Fruit fly (Drosophila melanogaster) whole organism, embryonic: ENCODE data around the gene CBP.

Experiments
- B-H1 ChIP-seq: fragments of 200-800 bp; sonication (Bioruptor generic); IDR thresholded peaks from 3 replicates; pipeline ENCODE4 v1.3.6; 2022; ENCODE audit warnings: missing biosample characterization, missing genetic modification characterization
- Bteb2 ChIP-seq: fragments of 200-800 bp; sonication (Bioruptor generic); optimal IDR thresholded peaks from 2 replicates; lab custom pipeline; 2016; ENCODE audit warnings: missing biosample characterization, missing genetic modification characterization
- CG11456 ChIP-seq: fragments of 200-800 bp; sonication (Bioruptor generic); IDR thresholded peaks from 3 replicates; pipeline ENCODE4 v1.3.6; 2022; ENCODE audit warnings: missing biosample characterization, missing genetic modification characterization
- CG16779 ChIP-seq: fragments of 200-800 bp; sonication (Bioruptor generic); IDR thresholded peaks from 2 replicates; pipeline ENCODE4 v1.3.6; 2022; ENCODE audit warnings: missing biosample characterization, missing genetic modification characterization
- CG18262 ChIP-seq: fragments of 200-800 bp; optimal IDR thresholded peaks from 3 replicates; lab custom pipeline; 2019; ENCODE audit warnings: missing biosample characterization, mild to moderate bottlenecking, missing genetic modification characterization, moderate library complexity
- CG18619 ChIP-seq: fragments of 200-800 bp; sonication (Bioruptor generic); optimal IDR thresholded peaks from 3 replicates; lab custom pipeline; 2017; ENCODE audit warnings: missing biosample characterization, mild to moderate bottlenecking, missing genetic modification characterization
- CG33213 ChIP-seq: fragments of 200-800 bp; sonication (Bioruptor generic); optimal IDR thresholded peaks from 3 replicates; lab custom pipeline; 2016; ENCODE audit warnings: missing biosample characterization, missing genetic modification characterization
- CG34376 ChIP-seq: fragments of 200-800 bp; sonication (Bioruptor generic); optimal IDR thresholded peaks from 2 replicates; lab custom pipeline; 2018; ENCODE audit warnings: missing biosample characterization, mild to moderate bottlenecking, missing genetic modification characterization
- CG4282 ChIP-seq: fragments of 200-800 bp; sonication (Bioruptor generic); optimal IDR thresholded peaks from 2 replicates; lab custom pipeline; 2016; ENCODE audit warnings: missing biosample characterization, missing genetic modification characterization
- CG4707 ChIP-seq: fragments of 200-800 bp; sonication (Bioruptor generic); optimal IDR thresholded peaks from 2 replicates; lab custom pipeline; 2018; ENCODE audit warnings: missing biosample characterization, mild to moderate bottlenecking, missing genetic modification characterization, moderate library complexity
- CG5953 ChIP-seq: fragments of 200-800 bp; sonication (Bioruptor generic); IDR thresholded peaks from 2 replicates; pipeline ENCODE4 v1.3.6; 2022; ENCODE audit warnings: missing biosample characterization, missing genetic modification characterization
- CG6791 ChIP-seq: fragments of 200-800 bp; sonication (Bioruptor generic); IDR thresholded peaks from 3 replicates; pipeline ENCODE4 v1.3.6; 2022; ENCODE audit warnings: missing biosample characterization, missing genetic modification characterization; ENCODE audit not compliant: partially characterized antibody
- CG8089 ChIP-seq: fragments of 200-800 bp; sonication (Bioruptor generic); optimal IDR thresholded peaks from 3 replicates; lab custom pipeline; 2016; ENCODE audit warnings: missing biosample characterization, missing genetic modification characterization
- CG9437 ChIP-seq: fragments of 200-800 bp; sonication (Bioruptor generic); optimal IDR thresholded peaks from 2 replicates; lab custom pipeline; 2018; ENCODE audit warnings: missing biosample characterization, mild to moderate bottlenecking, missing genetic modification characterization
- CG9609 ChIP-seq: fragments of 200-800 bp; sonication (Bioruptor generic); optimal IDR thresholded peaks from 3 replicates; lab custom pipeline; 2016; ENCODE audit warnings: missing biosample characterization, missing genetic modification characterization
- CoRest ChIP-seq: fragments of 200-800 bp; sonication (Bioruptor generic); optimal IDR thresholded peaks from 3 replicates; lab custom pipeline; 2018; ENCODE audit warnings: missing biosample characterization, mild to moderate bottlenecking, missing genetic modification characterization, moderate library complexity
- Dek ChIP-seq: fragments of 200-800 bp; sonication (Bioruptor generic); optimal IDR thresholded peaks from 3 replicates; lab custom pipeline; 2019; ENCODE audit warnings: missing biosample characterization, mild to moderate bottlenecking, missing genetic modification characterization, moderate library complexity
- Dll ChIP-seq: fragments of 200-800 bp; sonication (Bioruptor generic); IDR thresholded peaks from 4 replicates; pipeline ENCODE4 v1.3.6; 2022; ENCODE audit warnings: missing biosample characterization, missing genetic modification characterization; ENCODE audit not compliant: partially characterized antibody
- Elba2 ChIP-seq: fragments of 200-800 bp; sonication (Bioruptor generic); optimal IDR thresholded peaks from 3 replicates; lab custom pipeline; 2016; ENCODE audit warnings: missing biosample characterization, missing genetic modification characterization
- Ets65A ChIP-seq: fragments of 200-800 bp; sonication (Bioruptor generic); peaks from one replicate; lab custom pipeline; 2016; ENCODE audit warnings: missing biosample characterization, missing genetic modification characterization
- HLH54F ChIP-seq: fragments of 200-800 bp; sonication (Bioruptor generic); optimal IDR thresholded peaks from 3 replicates; lab custom pipeline; 2016; ENCODE audit warnings: missing biosample characterization, missing genetic modification characterization
- HmgZ ChIP-seq: fragments of 200-800 bp; sonication (Bioruptor generic); optimal IDR thresholded peaks from 2 replicates; lab custom pipeline; 2018; ENCODE audit warnings: missing biosample characterization, mild to moderate bottlenecking, missing genetic modification characterization
- Ptx1 ChIP-seq: fragments of 200-800 bp; sonication (Bioruptor generic); IDR thresholded peaks from 2 replicates; pipeline ENCODE4 v1.3.6; 2022; ENCODE audit warnings: missing biosample characterization, missing genetic modification characterization
- Tbp ChIP-seq: fragments of >200 bp; optimal IDR thresholded peaks from 2 replicates; lab custom pipeline; 2018; ENCODE audit warnings: missing biosample characterization, missing genetic modification characterization
- bcd ChIP-seq: fragments of 200-800 bp; sonication (Bioruptor generic); optimal IDR thresholded peaks from 2 replicates; lab custom pipeline; 2017; ENCODE audit warnings: missing biosample characterization, mild to moderate bottlenecking, missing genetic modification characterization
- chinmo ChIP-seq: fragments of 200-800 bp; sonication (Bioruptor generic); IDR thresholded peaks from 4 replicates; pipeline ENCODE4 v1.3.6; 2022; ENCODE audit warnings: missing biosample characterization, missing genetic modification characterization; ENCODE audit not compliant: partially characterized antibody
- ci ChIP-seq: fragments of 200-800 bp; sonication (Bioruptor generic); IDR thresholded peaks from 3 replicates; pipeline ENCODE4 v1.3.6; 2022; ENCODE audit warnings: missing biosample characterization, missing genetic modification characterization
- corto ChIP-seq: fragments of 200-800 bp; sonication (Bioruptor generic); optimal IDR thresholded peaks from 2 replicates; lab custom pipeline; 2016; ENCODE audit warnings: missing biosample characterization, mild to moderate bottlenecking, missing genetic modification characterization, moderate library complexity
- crol ChIP-seq: fragments of 200-800 bp; sonication (Bioruptor generic); IDR thresholded peaks from 2 replicates; pipeline ENCODE4 v1.3.6; 2022; ENCODE audit warnings: missing biosample characterization, missing genetic modification characterization
- dm ChIP-seq: fragments of 200-800 bp; sonication (Bioruptor generic); optimal IDR thresholded peaks from 3 replicates; lab custom pipeline; 2016; ENCODE audit warnings: missing biosample characterization, missing genetic modification characterization
- dmrt11E ChIP-seq: fragments of 200-800 bp; sonication (Bioruptor generic); optimal IDR thresholded peaks from 3 replicates; lab custom pipeline; 2018; ENCODE audit warnings: missing biosample characterization, mild to moderate bottlenecking, missing genetic modification characterization, moderate library complexity
- dysf ChIP-seq: fragments of 200-800 bp; sonication (Bioruptor generic); IDR thresholded peaks from 3 replicates; pipeline ENCODE4 v1.3.6; 2022; ENCODE audit warnings: missing biosample characterization, missing genetic modification characterization
- ems ChIP-seq: fragments of 200-800 bp; sonication (Bioruptor generic); optimal IDR thresholded peaks from 3 replicates; lab custom pipeline; 2016; ENCODE audit warnings: missing biosample characterization, missing genetic modification characterization
- gem ChIP-seq: fragments of 200-800 bp; sonication (Bioruptor generic); optimal IDR thresholded peaks from 2 replicates; lab custom pipeline; 2019; ENCODE audit warnings: missing biosample characterization, mild to moderate bottlenecking, missing genetic modification characterization, moderate library complexity
- mld ChIP-seq: fragments of 200-800 bp; sonication (Bioruptor generic); IDR thresholded peaks from 3 replicates; pipeline ENCODE4 v1.3.6; 2022; ENCODE audit warnings: missing biosample characterization, missing genetic modification characterization; ENCODE audit not compliant: partially characterized antibody
- oc ChIP-seq: fragments of 200-800 bp; sonication (Bioruptor generic); optimal IDR thresholded peaks from 2 replicates; lab custom pipeline; 2018; ENCODE audit warnings: missing biosample characterization, mild to moderate bottlenecking, missing genetic modification characterization, moderate library complexity
- onecut ChIP-seq: fragments of 200-800 bp; sonication (Bioruptor generic); IDR thresholded peaks from 2 replicates; pipeline ENCODE4 v1.3.6; 2022; ENCODE audit warnings: missing biosample characterization, missing genetic modification characterization
- prd ChIP-seq, 3 experiments: fragments of >200 bp in 2 of 3; fragments of 200-800 bp in 1 of 3; sonication (Bioruptor generic) in 1 of 3; optimal IDR thresholded peaks in 2 of 3; IDR thresholded peaks in 1 of 3; 2 replicates in 2 of 3; 3 replicates in 1 of 3; pipeline versions ENCODE4 v1.3.6 to Lab custom; 2017 to 2022; ENCODE audit warnings: missing biosample characterization in 1 of 3, missing genetic modification characterization in 1 of 3
- row ChIP-seq: fragments of 200-800 bp; sonication (Bioruptor generic); IDR thresholded peaks from 3 replicates; pipeline ENCODE4 v1.3.6; 2022; ENCODE audit warnings: missing biosample characterization, missing genetic modification characterization
- run ChIP-seq: fragments of 200-800 bp; sonication (Bioruptor generic); optimal IDR thresholded peaks from 3 replicates; lab custom pipeline; 2018; ENCODE audit warnings: missing biosample characterization, mild to moderate bottlenecking, missing genetic modification characterization
- sna ChIP-seq: fragments of 200-800 bp; sonication (Bioruptor generic); IDR thresholded peaks from 2 replicates; pipeline ENCODE4 v1.3.6; 2022; ENCODE audit warnings: missing biosample characterization, missing genetic modification characterization; ENCODE audit not compliant: partially characterized antibody
- so ChIP-seq: fragments of 200-800 bp; sonication (Bioruptor generic); IDR thresholded peaks from 3 replicates; pipeline ENCODE4 v1.3.6; 2022; ENCODE audit warnings: missing biosample characterization, missing genetic modification characterization
- sr ChIP-seq: fragments of 200-800 bp; sonication (Bioruptor generic); IDR thresholded peaks from 3 replicates; pipeline ENCODE4 v1.3.6; 2022; ENCODE audit warnings: missing biosample characterization, missing genetic modification characterization
- stc ChIP-seq: fragments of 200-800 bp; sonication (Bioruptor generic); IDR thresholded peaks from 2 replicates; pipeline ENCODE4 v1.3.6; 2022; ENCODE audit warnings: missing biosample characterization, missing genetic modification characterization
- sug ChIP-seq: fragments of 200-800 bp; optimal IDR thresholded peaks from 2 replicates; lab custom pipeline; 2019; ENCODE audit warnings: missing biosample characterization, mild to moderate bottlenecking, missing genetic modification characterization, moderate library complexity
- tin ChIP-seq: fragments of 200-800 bp; sonication (Bioruptor generic); optimal IDR thresholded peaks from 3 replicates; lab custom pipeline; 2016; ENCODE audit warnings: missing biosample characterization, missing genetic modification characterization
- tup ChIP-seq: fragments of 200-800 bp; sonication (Bioruptor generic); optimal IDR thresholded peaks from 2 replicates; lab custom pipeline; 2016; ENCODE audit warnings: missing biosample characterization, mild to moderate bottlenecking, missing genetic modification characterization, moderate library complexity
- twi ChIP-seq: fragments of 200-800 bp; optimal IDR thresholded peaks from 2 replicates; lab custom pipeline; 2019; ENCODE audit warnings: missing biosample characterization, mild to moderate bottlenecking, missing genetic modification characterization, moderate library complexity
- vvl ChIP-seq: fragments of 200-800 bp; sonication (Bioruptor generic); IDR thresholded peaks from 2 replicates; pipeline ENCODE4 v1.3.6; 2022; ENCODE audit warnings: missing biosample characterization, missing genetic modification characterization

Gene CBP

DNA sequence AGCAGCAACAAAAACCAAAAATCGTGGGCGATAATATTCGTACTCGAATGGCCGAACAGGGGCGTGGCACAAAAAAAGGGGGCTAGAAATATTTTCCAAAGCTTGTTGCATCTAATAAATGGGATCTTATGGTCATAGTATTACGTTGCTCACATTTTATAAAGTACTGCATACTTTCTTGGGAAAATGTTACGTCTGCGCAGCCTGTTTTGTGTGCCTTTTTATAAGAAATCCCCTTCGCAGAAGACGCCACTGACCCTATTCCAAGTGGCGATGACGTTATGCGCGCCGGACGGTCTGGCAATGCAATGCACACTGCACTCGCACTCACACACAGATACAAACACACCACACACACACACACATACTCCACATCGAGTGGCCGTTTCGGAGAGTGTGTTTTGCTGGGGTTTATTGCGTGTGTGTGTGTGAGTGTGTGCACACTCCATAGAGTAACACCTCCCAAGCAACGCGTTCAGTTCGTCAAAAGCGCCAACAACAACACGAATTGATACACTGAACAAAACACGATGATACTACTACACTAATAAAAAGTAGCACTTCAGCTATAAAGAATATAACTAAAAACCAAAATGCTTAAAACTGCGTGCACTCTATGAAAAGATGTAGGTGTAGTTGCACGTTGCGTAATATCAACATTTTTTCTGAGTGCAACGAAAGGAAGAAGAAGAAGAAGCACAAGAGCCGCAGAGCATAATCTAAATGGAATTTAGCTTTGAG is 43.8 kb upstream of the CBP start (continued):
- TF ChIP-seq prd (optimal IDR thresholded peaks at IDR 0.05; lab: Kevin White, UChicago) (no peak), prd (GFP tag; IDR thresholded peaks at IDR 0.05; lab: Robert Waterston, UW) (peak; percentile 93), CG9609 (peak; percentile 83), oc (tag; lab: Kevin White, UChicago) (peak; percentile 79), sna (GFP tag; lab: Robert Waterston, UW) (no peak), sug (peak; percentile 7), corto (GFP tag; lab: Kevin White, UChicago) (peak; percentile 76), sr (peak; percentile 70; the same call in 1 of the 3 replicates), gem (peak; percentile 92), Ptx1 (GFP tag; lab: Robert Waterston, UW) (peak; percentile 84), CG18619 (peak; percentile 48), Dll (no peak), CG18262 (tag; lab: Kevin White, UChicago) (peak; percentile 86), ci (GFP tag; lab: Robert Waterston, UW) (peak; percentile 93), CG8089 (GFP tag; lab: Kevin White, UChicago) (peak; percentile 85), HLH54F (GFP tag; lab: Kevin White, UChicago) (peak; percentile 36), Elba2 (GFP tag; lab: Kevin White, UChicago) (peak; percentile 22), bcd (GFP tag; lab: Kevin White, UChicago) (peak; percentile 75), ems (GFP tag; lab: Kevin White, UChicago) (peak; percentile 68), crol (GFP tag; lab: Robert Waterston, UW) (peak; percentile 30), CG4707 (peak; percentile 79), vvl (GFP tag; lab: Robert Waterston, UW) (peak; percentile 85), CG6791 (GFP tag; lab: Robert Waterston, UW) (no peak), chinmo (GFP tag; lab: Robert Waterston, UW) (no peak), dysf (peak; percentile 80), CG33213 (GFP tag; lab: Kevin White, UChicago) (peak; percentile 80), CG5953 (GFP tag; lab: Robert Waterston, UW) (peak; percentile 81), tup (GFP tag; lab: Kevin White, UChicago) (peak; percentile 56), Dek (tag; lab: Kevin White, UChicago) (peak; percentile 14), dm (GFP tag; lab: Kevin White, UChicago) (peak; percentile 48), HmgZ (peak; percentile 45), so (GFP tag; lab: Robert Waterston, UW) (peak; percentile 64; the same call in 1 of the 3 replicates), tin (GFP tag; lab: Kevin White, UChicago) (peak; percentile 72), stc (peak; percentile 84), CG9437 (GFP tag; lab: Kevin White, UChicago) (peak; percentile 63), CG34376 (no peak), Bteb2 (peak; percentile 13), Ets65A (GFP tag; lab: Kevin White, UChicago) (peak; percentile 98), CoRest (tag; lab: Kevin White, UChicago) (peak; percentile 83), dmrt11E (tag; lab: Kevin White, UChicago) (peak; percentile 92), B-H1 (peak; percentile 76), CG11456 (GFP tag; lab: Robert Waterston, UW) (peak; percentile 59; the same call in 2 of the 3 replicates), row (GFP tag; lab: Robert Waterston, UW) (peak; percentile 79), Tbp (GFP tag; lab: Kevin White, UChicago) (no peak), mld (GFP tag; lab: Robert Waterston, UW) (0 out of 3 replicates have a peak, but pooled peaks have one; percentile 19), twi (tag; lab: Kevin White, UChicago) (peak; percentile 70), onecut (GFP tag; lab: Robert Waterston, UW) (peak; percentile 72), run (tag; lab: Kevin White, UChicago) (peak; percentile 36), CG16779 (GFP tag; lab: Robert Waterston, UW) (0 out of 2 replicates have a peak, but pooled peaks have one; percentile 33), CG4282 (peak; percentile 56)
